Fruit fly (Drosophila melanogaster): ENCODE measurements around the gene hkb.

DNA sequence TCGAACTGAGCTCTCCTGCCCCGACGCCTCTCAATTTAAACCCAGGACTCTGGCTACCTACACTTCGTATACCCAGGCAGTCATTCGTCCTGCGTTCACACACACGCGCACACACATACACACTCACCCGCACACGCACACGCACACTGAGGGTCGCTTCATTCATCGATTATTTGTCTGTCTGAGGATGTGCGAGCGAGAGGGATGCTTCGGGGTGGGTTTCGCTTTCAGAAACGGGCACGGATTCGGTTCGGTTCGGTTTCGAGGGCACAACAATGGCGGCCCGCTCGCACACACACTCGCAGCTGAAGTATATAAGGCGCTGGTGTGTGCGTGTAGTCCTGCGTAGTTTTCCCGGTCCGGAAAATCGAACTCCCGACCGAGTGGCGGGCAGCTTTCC, at the start of gene hkb:
- TF ChIP-seq CG8478 (optimal IDR thresholded peaks at IDR 0.05) (no peak), CTCF (optimal IDR thresholded peaks at IDR 0.05) (no peak)

All from S2 (cell line).